Worm (Caenorhabditis elegans) whole organism, young adult: ENCODE results near the gene T28A8.6.

Experiments used
- F57C9.4 ChIP-seq: sonication (generic microtip); optimal IDR thresholded peaks from 2 replicates; lab custom pipeline; 2017; ENCODE audit warnings: mild to moderate bottlenecking, missing genetic modification characterization, missing compliant biosample characterization
- T26A5.8 ChIP-seq: sonication (generic microtip); optimal IDR thresholded peaks from 2 replicates; lab custom pipeline; 2016; ENCODE audit warnings: missing genetic modification characterization, missing compliant biosample characterization
- attf-3 ChIP-seq: fragments of 200-800 bp; sonication (Bioruptor generic); conservative IDR thresholded peaks from 2 replicates; pipeline ENCODE4 v1.3.6; 2022; ENCODE audit warnings: missing genetic modification reagents, missing genetic modification characterization, missing compliant biosample characterization
- ceh-58 ChIP-seq: fragments of 200-800 bp; sonication (Bioruptor generic); IDR thresholded peaks from 2 replicates; pipeline ENCODE4 v1.3.6; 2022; ENCODE audit warnings: missing genetic modification characterization, missing compliant biosample characterization
- efl-1 ChIP-seq: fragments of 150-350 bp; optimal IDR thresholded peaks from 2 replicates; lab custom pipeline; 2014; ENCODE audit warnings: missing biosample characterization, missing genetic modification reagents, missing genetic modification characterization
- hsf-1 ChIP-seq: fragments of 200-800 bp; sonication (Bioruptor generic); IDR thresholded peaks from 2 replicates; pipeline ENCODE4 v1.3.6; 2022; ENCODE audit warnings: missing genetic modification reagents, missing genetic modification characterization, missing compliant biosample characterization
- madf-3 ChIP-seq: fragments of 200-800 bp; sonication (Bioruptor generic); IDR thresholded peaks from 2 replicates; pipeline ENCODE4 v1.3.6; 2022; ENCODE audit warnings: missing genetic modification reagents, missing genetic modification characterization, missing compliant biosample characterization
- pha-4 ChIP-seq: fragments of 150-350 bp; sonication (generic microtip); optimal IDR thresholded peaks from 2 replicates; lab custom pipeline; 2014; ENCODE audit warnings: missing biosample characterization, missing genetic modification reagents, missing genetic modification characterization
- snpc-4 ChIP-seq, 5 experiments: fragments of 150-350 bp in 1 of 5; sonication (generic microtip) in 4 of 5; optimal IDR thresholded peaks; 2 replicates each; lab custom pipeline; 2014 to 2018; ENCODE audit warnings: missing genetic modification characterization in 5 of 5, missing biosample characterization in 3 of 5, antibody characterized with exemption in 2 of 5, mild to moderate bottlenecking in 2 of 5, missing compliant biosample characterization in 2 of 5, missing genotype in 2 of 5, moderate library complexity in 2 of 5, missing genetic modification reagents in 1 of 5

ce11 chrIII:13524021-13524420 is 25.0 kb downstream of the T28A8.6 start, which contains the start of gene pod-1:
- no peak for TF ChIP-seq efl-1 (GFP tag; lab: Kevin White, UChicago)
- no peak for TF ChIP-seq snpc-4 (GFP tag; optimal IDR thresholded peaks at IDR 0.05; lab: Kevin White, UChicago)
- no peak for TF ChIP-seq snpc-4 (tag; optimal IDR thresholded peaks at IDR 0.05; lab: Kevin White, UChicago)
- no peak for TF ChIP-seq F57C9.4 (tag; lab: Kevin White, UChicago)
- no peak for TF ChIP-seq T26A5.8 (tag; lab: Kevin White, UChicago)
- TF ChIP-seq pha-4 (tag; lab: Kevin White, UChicago): no peak
- TF ChIP-seq hsf-1 (GFP tag; lab: Robert Waterston, UW): no peak
- TF ChIP-seq ceh-58 (GFP tag; lab: Robert Waterston, UW): no peak
- no peak for TF ChIP-seq attf-3 (GFP tag; lab: Robert Waterston, UW)
- no peak for TF ChIP-seq madf-3 (GFP tag; lab: Robert Waterston, UW)
